Worm (Caenorhabditis elegans): ENCODE measurements around the gene ndx-9.

The ndx-9 gene

DNA sequence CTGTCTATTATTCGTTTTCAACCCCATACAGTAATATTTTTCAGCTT, 26.6 kb upstream of the ndx-9 start, which contains the start of gene kdin-1:
TSS of gene kdin-1 (plus strand) at position 38 of the 47 bp plus-strand sequence.
- TF ChIP-seq sea-1 (GFP tag; conservative IDR thresholded peaks at IDR 0.05) (no peak), pes-1 (GFP tag; IDR thresholded peaks at IDR 0.05) (no peak), aly-1 (tag; optimal IDR thresholded peaks at IDR 0.05) (no peak), B0310.2 (tag; optimal IDR thresholded peaks at IDR 0.05) (no peak), hmbx-1 (tag; optimal IDR thresholded peaks at IDR 0.05) (no peak), ets-7 (tag; optimal IDR thresholded peaks at IDR 0.05) (no peak), F13C5.2 (tag; optimal IDR thresholded peaks at IDR 0.05) (no peak), tra-4 (tag; optimal IDR thresholded peaks at IDR 0.05) (no peak)

ce11 chrIV:11038218-11038617, 26.4 kb upstream of the ndx-9 start:
- TF ChIP-seq tbx-11 (GFP tag; IDR thresholded peaks at IDR 0.05), result no peak
- no peak for TF ChIP-seq scrt-1 (GFP tag; IDR thresholded peaks at IDR 0.05)
- no peak for TF ChIP-seq tra-4 (tag; optimal IDR thresholded peaks at IDR 0.05)
- no peak for TF ChIP-seq ets-7 (tag; optimal IDR thresholded peaks at IDR 0.05)

- TF ChIP-seq flt-1 (GFP tag; IDR thresholded peaks at IDR 0.05) (no peak), tbx-37 (GFP tag; conservative IDR thresholded peaks at IDR 0.05) (no peak), F13C5.2 (tag; optimal IDR thresholded peaks at IDR 0.05) (no peak), hnd-1 (tag; optimal IDR thresholded peaks at IDR 0.05) (no peak), aly-1 (tag; optimal IDR thresholded peaks at IDR 0.05) (no peak), pes-1 (GFP tag; IDR thresholded peaks at IDR 0.05) (no peak), hmbx-1 (tag; optimal IDR thresholded peaks at IDR 0.05) (no peak), scrt-1 (GFP tag; IDR thresholded peaks at IDR 0.05) (no peak), ama-1 (optimal IDR thresholded peaks at IDR 0.05) (no peak), ceh-36 (tag; optimal IDR thresholded peaks at IDR 0.05) (no peak), hmg-4 (GFP tag; optimal IDR thresholded peaks at IDR 0.05) (no peak), B0310.2 (tag; optimal IDR thresholded peaks at IDR 0.05) (no peak)
Observed at ce11 chrIV:11037118-11037719, 25.4 kb upstream of the ndx-9 start.

DNA sequence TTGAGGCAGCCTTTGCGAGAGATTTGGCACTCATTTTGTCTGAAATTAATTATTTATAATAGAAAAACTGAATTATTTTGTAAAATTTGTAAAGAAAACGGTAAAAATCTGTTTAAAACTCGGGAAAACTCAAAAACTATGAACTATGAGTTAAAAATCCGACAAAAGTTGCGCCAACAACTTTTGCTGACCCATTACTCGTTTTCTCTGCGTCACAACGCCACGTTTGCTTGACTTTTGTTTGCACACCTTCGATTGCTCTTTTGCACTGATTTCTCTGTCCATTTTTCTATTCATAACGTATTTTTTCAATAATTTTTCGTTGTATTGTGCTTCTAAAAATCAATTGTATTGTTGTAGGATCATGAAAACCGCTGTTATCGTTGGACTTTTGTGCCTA, 24.4 kb upstream of the ndx-9 start, which contains the start of gene fkb-1:
TSS of gene fkb-1 (plus strand) at position 361 of the 400 bp plus-strand sequence.
- TF ChIP-seq F13C5.2 (tag; optimal IDR thresholded peaks at IDR 0.05) (peak; percentile 8), hmbx-1 (tag; optimal IDR thresholded peaks at IDR 0.05) (no peak)

ce11 chrIV:11032288-11032687, 20.5 kb upstream of the ndx-9 start, which contains the start of gene hrg-6:
Gene hrg-6 (plus strand): TSS chrIV:11032588.
- TF ChIP-seq ets-7 (tag; optimal IDR thresholded peaks at IDR 0.05), result no peak
- TF ChIP-seq tra-4 (tag; optimal IDR thresholded peaks at IDR 0.05), result no peak
- TF ChIP-seq flt-1 (GFP tag; IDR thresholded peaks at IDR 0.05), result no peak
- no peak for TF ChIP-seq pes-1 (GFP tag; IDR thresholded peaks at IDR 0.05)
- no peak for TF ChIP-seq sea-1 (GFP tag; conservative IDR thresholded peaks at IDR 0.05)
- no peak for TF ChIP-seq aly-1 (tag; optimal IDR thresholded peaks at IDR 0.05)
- TF ChIP-seq hmg-4 (GFP tag; optimal IDR thresholded peaks at IDR 0.05), result no peak
- no peak for TF ChIP-seq tbx-11 (GFP tag; IDR thresholded peaks at IDR 0.05)
- TF ChIP-seq F13C5.2 (tag; optimal IDR thresholded peaks at IDR 0.05), result no peak
- no peak for TF ChIP-seq scrt-1 (GFP tag; IDR thresholded peaks at IDR 0.05)
- no peak for TF ChIP-seq hmbx-1 (tag; optimal IDR thresholded peaks at IDR 0.05)

- TF ChIP-seq tra-4 (tag; optimal IDR thresholded peaks at IDR 0.05), result no peak
- no peak for TF ChIP-seq tbx-37 (GFP tag; conservative IDR thresholded peaks at IDR 0.05)
- no peak for TF ChIP-seq ceh-36 (tag; optimal IDR thresholded peaks at IDR 0.05)
- no peak for TF ChIP-seq scrt-1 (GFP tag; IDR thresholded peaks at IDR 0.05)
Observed at ce11 chrIV:11031640-11032039, 19.8 kb upstream of the ndx-9 start.

DNA sequence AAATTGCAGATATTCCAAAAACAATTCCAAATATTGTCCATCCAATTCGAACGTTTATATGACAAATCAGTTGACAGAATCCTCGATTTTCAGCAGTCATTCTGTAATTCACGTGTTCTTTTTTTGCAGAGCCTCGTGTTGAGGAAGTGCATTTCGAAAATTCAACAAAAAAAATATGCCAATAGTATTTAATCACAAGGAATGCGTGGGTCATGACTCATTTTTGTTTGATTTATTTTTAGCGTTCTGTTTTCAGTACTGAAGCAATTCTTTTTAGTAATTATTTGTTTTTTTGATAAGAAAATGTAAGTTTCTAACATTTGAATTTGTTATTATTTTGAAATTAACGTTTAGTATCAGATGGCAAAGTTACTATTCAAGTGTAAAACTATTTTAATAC, 19.1 kb upstream of the ndx-9 start, which contains the start of gene hrg-4:
TSS of gene hrg-4 (minus strand) at position 101 of the 400 bp plus-strand sequence.
- TF ChIP-seq pes-1 (GFP tag; IDR thresholded peaks at IDR 0.05), result no peak
- TF ChIP-seq hmg-4 (GFP tag; optimal IDR thresholded peaks at IDR 0.05), result no peak
- no peak for TF ChIP-seq tra-4 (tag; optimal IDR thresholded peaks at IDR 0.05)
- no peak for TF ChIP-seq tbx-11 (GFP tag; IDR thresholded peaks at IDR 0.05)
- no peak for TF ChIP-seq F13C5.2 (tag; optimal IDR thresholded peaks at IDR 0.05)
- no peak for TF ChIP-seq ceh-36 (tag; optimal IDR thresholded peaks at IDR 0.05)
- TF ChIP-seq hmbx-1 (tag; optimal IDR thresholded peaks at IDR 0.05), result no peak
- TF ChIP-seq flt-1 (GFP tag; IDR thresholded peaks at IDR 0.05), result no peak
- no peak for TF ChIP-seq hnd-1 (tag; optimal IDR thresholded peaks at IDR 0.05)
- no peak for TF ChIP-seq ets-7 (tag; optimal IDR thresholded peaks at IDR 0.05)
- TF ChIP-seq sea-1 (GFP tag; conservative IDR thresholded peaks at IDR 0.05), result no peak
- no peak for TF ChIP-seq tbx-37 (GFP tag; conservative IDR thresholded peaks at IDR 0.05)
- no peak for TF ChIP-seq B0310.2 (tag; optimal IDR thresholded peaks at IDR 0.05)
- TF ChIP-seq scrt-1 (GFP tag; IDR thresholded peaks at IDR 0.05), result no peak
- TF ChIP-seq ceh-13 (GFP tag; optimal IDR thresholded peaks at IDR 0.05), result no peak

DNA sequence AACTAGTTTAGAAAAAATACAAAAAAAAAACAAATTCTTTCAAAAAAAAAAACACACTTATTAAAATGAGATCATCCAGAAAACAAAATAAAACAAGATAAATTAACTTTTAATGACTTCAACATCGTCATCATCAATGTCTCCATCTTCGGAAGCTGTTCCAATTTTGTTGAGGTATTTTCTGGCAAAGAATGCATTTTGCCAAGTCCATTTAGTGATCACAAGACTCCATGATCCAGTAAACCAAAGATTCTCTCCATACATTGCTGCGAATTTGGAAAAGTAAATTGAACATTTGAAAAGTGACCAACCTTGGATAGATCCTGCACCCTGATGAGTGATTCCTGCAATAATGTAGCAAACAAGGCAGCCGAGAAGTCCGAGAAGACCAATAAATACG, 18.3 kb upstream of the ndx-9 start:
- TF ChIP-seq B0310.2 (tag; optimal IDR thresholded peaks at IDR 0.05) (no peak), flt-1 (GFP tag; IDR thresholded peaks at IDR 0.05) (no peak)

- TF ChIP-seq ama-1 (optimal IDR thresholded peaks at IDR 0.05), result no peak
- TF ChIP-seq ets-7 (tag; optimal IDR thresholded peaks at IDR 0.05), result no peak
- no peak for TF ChIP-seq B0310.2 (tag; optimal IDR thresholded peaks at IDR 0.05)
- no peak for TF ChIP-seq tbx-11 (GFP tag; IDR thresholded peaks at IDR 0.05)
- no peak for TF ChIP-seq scrt-1 (GFP tag; IDR thresholded peaks at IDR 0.05)
- no peak for TF ChIP-seq F13C5.2 (tag; optimal IDR thresholded peaks at IDR 0.05)
- no peak for TF ChIP-seq pes-1 (GFP tag; IDR thresholded peaks at IDR 0.05)
- no peak for TF ChIP-seq tra-4 (tag; optimal IDR thresholded peaks at IDR 0.05)
- no peak for TF ChIP-seq hmg-4 (GFP tag; optimal IDR thresholded peaks at IDR 0.05)
- no peak for TF ChIP-seq aly-1 (tag; optimal IDR thresholded peaks at IDR 0.05)
- TF ChIP-seq sea-1 (GFP tag; conservative IDR thresholded peaks at IDR 0.05), result no peak
- TF ChIP-seq ceh-13 (GFP tag; optimal IDR thresholded peaks at IDR 0.05), result no peak
Observed at ce11 chrIV:11029412-11029811, 17.6 kb upstream of the ndx-9 start, which contains the start of gene hrg-5. Gene hrg-5 (minus strand): TSS chrIV:11029428.
